Worm (Caenorhabditis elegans) whole organism, young adult: ENCODE measurements around the gene F41G3.20.

ENCODE experiments used
- B0035.1 ChIP-seq: sonication (generic microtip); optimal IDR thresholded peaks from 2 replicates; lab custom pipeline; 2016; ENCODE audit warnings: missing genetic modification characterization, mild to moderate bottlenecking, missing compliant biosample characterization, missing genotype, missing genetic modification reagents
- B0261.1 ChIP-seq: sonication (generic microtip); optimal IDR thresholded peaks from 2 replicates; lab custom pipeline; 2016; ENCODE audit warnings: mild to moderate bottlenecking, missing genetic modification characterization, moderate library complexity, missing compliant biosample characterization
- D2030.7 ChIP-seq: fragments of 200-800 bp; sonication (Bioruptor generic); IDR thresholded peaks from 2 replicates; pipeline ENCODE4 v1.3.6; 2022; ENCODE audit warnings: missing genetic modification reagents, missing genetic modification characterization, missing compliant biosample characterization
- F22D6.2 ChIP-seq: sonication (generic microtip); optimal IDR thresholded peaks from 2 replicates; lab custom pipeline; 2016; ENCODE audit warnings: mild to moderate bottlenecking, missing genetic modification characterization, missing compliant biosample characterization
- F23B12.7 ChIP-seq: sonication (generic microtip); optimal IDR thresholded peaks from 2 replicates; lab custom pipeline; 2017; ENCODE audit warnings: missing genetic modification characterization, mild to moderate bottlenecking, missing compliant biosample characterization, antibody characterized with exemption, moderate library complexity; ENCODE audit not compliant: insufficient read depth
- F37B4.10 ChIP-seq: fragments of 200-800 bp; sonication (Bioruptor generic); IDR thresholded peaks from 2 replicates; pipeline ENCODE4 v1.3.6; 2022; ENCODE audit warnings: missing genetic modification characterization, missing compliant biosample characterization
- F39B2.1 ChIP-seq: fragments of 200-800 bp; sonication (Bioruptor generic); IDR thresholded peaks from 2 replicates; pipeline ENCODE4 v1.3.6; 2022; ENCODE audit warnings: missing genetic modification reagents, missing genetic modification characterization, missing compliant biosample characterization
- F52B5.7 ChIP-seq: sonication (generic microtip); optimal IDR thresholded peaks from 2 replicates; lab custom pipeline; 2016; ENCODE audit warnings: mild to moderate bottlenecking, missing genetic modification characterization, missing compliant biosample characterization
- F57A8.1 ChIP-seq: fragments of 200-800 bp; sonication (Bioruptor generic); optimal IDR thresholded peaks from 2 replicates; lab custom pipeline; 2018; ENCODE audit warnings: mild to moderate bottlenecking, missing genetic modification characterization, moderate library complexity, missing compliant biosample characterization
- K12H6.12 ChIP-seq: fragments of 200-800 bp; sonication (Bioruptor generic); optimal IDR thresholded peaks from 2 replicates; lab custom pipeline; 2018; ENCODE audit warnings: mild to moderate bottlenecking, missing genetic modification characterization, missing compliant biosample characterization
- T07F8.4 ChIP-seq: sonication (generic microtip); optimal IDR thresholded peaks from 2 replicates; lab custom pipeline; 2016; ENCODE audit warnings: mild to moderate bottlenecking, missing genetic modification characterization, moderate library complexity, missing compliant biosample characterization
- T26A5.8 ChIP-seq: sonication (generic microtip); optimal IDR thresholded peaks from 2 replicates; lab custom pipeline; 2016; ENCODE audit warnings: missing genetic modification characterization, missing compliant biosample characterization
- Y53F4B.3 ChIP-seq: fragments of 200-800 bp; sonication (Bioruptor generic); IDR thresholded peaks from 2 replicates; pipeline ENCODE4 v1.3.6; 2022; ENCODE audit warnings: missing genetic modification reagents, missing genetic modification characterization, missing compliant biosample characterization
- Y53G8AR.9 ChIP-seq: fragments of 200-800 bp; sonication (Bioruptor generic); conservative IDR thresholded peaks from 2 replicates; pipeline ENCODE4 v1.3.6; 2022; ENCODE audit warnings: missing genetic modification reagents, missing genetic modification characterization, missing compliant biosample characterization
- aptf-2 ChIP-seq: fragments of 200-800 bp; sonication (Bioruptor generic); conservative IDR thresholded peaks from 2 replicates; pipeline ENCODE4 v1.3.6; 2022; ENCODE audit warnings: missing genetic modification reagents, missing genetic modification characterization, missing compliant biosample characterization
- atf-7 ChIP-seq: sonication (generic microtip); optimal IDR thresholded peaks from 2 replicates; lab custom pipeline; 2017; ENCODE audit warnings: mild to moderate bottlenecking, missing genetic modification characterization, missing compliant biosample characterization
- attf-6 ChIP-seq: fragments of 200-800 bp; sonication (Bioruptor generic); IDR thresholded peaks from 2 replicates; pipeline ENCODE4 v1.3.6; 2022; ENCODE audit warnings: missing genetic modification reagents, missing genetic modification characterization, missing compliant biosample characterization
- ccch-3 ChIP-seq: fragments of 200-800 bp; sonication (Bioruptor generic); optimal IDR thresholded peaks from 2 replicates; lab custom pipeline; 2018; ENCODE audit warnings: mild to moderate bottlenecking, missing genetic modification characterization, missing compliant biosample characterization
- cebp-2 ChIP-seq: fragments of 200-800 bp; sonication (Bioruptor generic); IDR thresholded peaks from 2 replicates; pipeline ENCODE4 v1.3.6; 2022; ENCODE audit warnings: missing genetic modification characterization, missing compliant biosample characterization
- ceh-91 ChIP-seq: fragments of 200-800 bp; sonication (Bioruptor generic); IDR thresholded peaks from 2 replicates; pipeline ENCODE4 v1.3.6; 2022; ENCODE audit warnings: missing genetic modification reagents, missing genetic modification characterization, missing compliant biosample characterization
- die-1 ChIP-seq: sonication (generic microtip); optimal IDR thresholded peaks from 2 replicates; lab custom pipeline; 2016; ENCODE audit warnings: missing genotype, mild to moderate bottlenecking, missing genetic modification characterization, missing compliant biosample characterization
- dpff-1 ChIP-seq: sonication (generic microtip); optimal IDR thresholded peaks from 2 replicates; lab custom pipeline; 2017; ENCODE audit warnings: mild to moderate bottlenecking, missing genetic modification characterization, missing compliant biosample characterization
- efl-1 ChIP-seq: fragments of 150-350 bp; optimal IDR thresholded peaks from 2 replicates; lab custom pipeline; 2014; ENCODE audit warnings: missing biosample characterization, missing genetic modification reagents, missing genetic modification characterization
- gei-17 ChIP-seq: fragments of 200-800 bp; sonication (Bioruptor generic); optimal IDR thresholded peaks from 2 replicates; lab custom pipeline; 2018; ENCODE audit warnings: mild to moderate bottlenecking, missing genetic modification characterization, missing compliant biosample characterization
- him-1 ChIP-seq: sonication (generic microtip); optimal IDR thresholded peaks from 2 replicates; lab custom pipeline; 2016; ENCODE audit warnings: missing genotype, missing genetic modification reagents, missing genetic modification characterization, missing compliant biosample characterization
- hmg-1.2 ChIP-seq: fragments of 200-800 bp; sonication (Bioruptor generic); IDR thresholded peaks from 2 replicates; pipeline ENCODE4 v1.3.6; 2022; ENCODE audit warnings: missing genetic modification reagents, missing genetic modification characterization, missing compliant biosample characterization
- hsf-1 ChIP-seq: fragments of 200-800 bp; sonication (Bioruptor generic); IDR thresholded peaks from 2 replicates; pipeline ENCODE4 v1.3.6; 2022; ENCODE audit warnings: missing genetic modification reagents, missing genetic modification characterization, missing compliant biosample characterization
- lag-1 ChIP-seq: fragments of 200-800 bp; sonication (Bioruptor generic); IDR thresholded peaks from 2 replicates; pipeline ENCODE4 v1.3.6; 2022; ENCODE audit warnings: missing genetic modification reagents, missing genetic modification characterization, missing compliant biosample characterization
- let-526 ChIP-seq: fragments of 200-800 bp; sonication (Bioruptor generic); IDR thresholded peaks from 2 replicates; pipeline ENCODE4 v1.3.6; 2022; ENCODE audit warnings: missing genetic modification reagents, missing genetic modification characterization, missing compliant biosample characterization
- lin-54 ChIP-seq: fragments of 200-800 bp; sonication (Bioruptor generic); optimal IDR thresholded peaks from 2 replicates; lab custom pipeline; 2018; ENCODE audit warnings: mild to moderate bottlenecking, missing genetic modification characterization, missing compliant biosample characterization
- lir-1 ChIP-seq: fragments of 200-800 bp; sonication (Bioruptor generic); conservative IDR thresholded peaks from 2 replicates; pipeline ENCODE4 v1.3.6; 2022; ENCODE audit warnings: missing genetic modification reagents, missing genetic modification characterization, missing compliant biosample characterization
- lsl-1 ChIP-seq: fragments of 200-800 bp; sonication (Bioruptor generic); optimal IDR thresholded peaks from 2 replicates; lab custom pipeline; 2018; ENCODE audit warnings: mild to moderate bottlenecking, missing genetic modification characterization, moderate library complexity, missing compliant biosample characterization
- madf-10 ChIP-seq: sonication (generic microtip); optimal IDR thresholded peaks from 2 replicates; lab custom pipeline; 2016; ENCODE audit warnings: mild to moderate bottlenecking, missing genetic modification characterization, missing compliant biosample characterization
- madf-8 ChIP-seq: fragments of 200-800 bp; sonication (Bioruptor generic); conservative IDR thresholded peaks from 2 replicates; pipeline ENCODE4 v1.3.6; 2022; ENCODE audit warnings: missing genetic modification reagents, missing genetic modification characterization, missing compliant biosample characterization
- mcd-1 ChIP-seq: fragments of 200-800 bp; sonication (Bioruptor generic); IDR thresholded peaks from 2 replicates; pipeline ENCODE4 v1.3.6; 2022; ENCODE audit warnings: missing genetic modification reagents, missing genetic modification characterization, missing compliant biosample characterization
- mel-28 ChIP-seq: sonication (generic microtip); optimal IDR thresholded peaks from 2 replicates; lab custom pipeline; 2016; ENCODE audit warnings: borderline replicate concordance, mild to moderate bottlenecking, missing genetic modification characterization, missing compliant biosample characterization
- nfya-1 ChIP-seq: sonication (generic microtip); optimal IDR thresholded peaks from 2 replicates; lab custom pipeline; 2017; ENCODE audit warnings: antibody characterized with exemption, missing compliant biosample characterization, missing genetic modification characterization, borderline replicate concordance; ENCODE audit not compliant: insufficient read depth
- nhr-80 ChIP-seq: sonication (generic microtip); optimal IDR thresholded peaks from 2 replicates; lab custom pipeline; 2016; ENCODE audit warnings: missing genetic modification characterization, missing compliant biosample characterization
- pbrm-1 ChIP-seq: fragments of 200-800 bp; sonication (Bioruptor generic); IDR thresholded peaks from 2 replicates; pipeline ENCODE4 v1.3.6; 2022; ENCODE audit warnings: missing genetic modification reagents, missing genetic modification characterization, missing compliant biosample characterization
- pha-4 ChIP-seq: fragments of 150-350 bp; sonication (generic microtip); optimal IDR thresholded peaks from 2 replicates; lab custom pipeline; 2014; ENCODE audit warnings: missing biosample characterization, missing genetic modification reagents, missing genetic modification characterization
- rec-8 ChIP-seq, 2 experiments: sonication (generic microtip); optimal IDR thresholded peaks; 2 replicates each; lab custom pipeline; 2016; ENCODE audit warnings: mild to moderate bottlenecking in 2 of 2, missing genetic modification characterization in 2 of 2, missing genetic modification reagents in 2 of 2, missing genotype in 2 of 2, missing biosample characterization in 1 of 2, missing compliant biosample characterization in 1 of 2, moderate library complexity in 1 of 2
- sdz-38 ChIP-seq: sonication (generic microtip); optimal IDR thresholded peaks from 2 replicates; lab custom pipeline; 2016; ENCODE audit warnings: missing genotype, missing genetic modification characterization, missing compliant biosample characterization
- snpc-1.3 ChIP-seq: sonication (generic microtip); optimal IDR thresholded peaks from 2 replicates; lab custom pipeline; 2017; ENCODE audit warnings: missing genetic modification characterization, mild to moderate bottlenecking, missing compliant biosample characterization, antibody characterized with exemption, moderate library complexity, missing genotype, missing genetic modification reagents; ENCODE audit not compliant: insufficient read depth
- unc-62 ChIP-seq: fragments of 150-350 bp; optimal IDR thresholded peaks from 2 replicates; lab custom pipeline; 2014; ENCODE audit warnings: missing biosample characterization, missing genetic modification reagents, missing genetic modification characterization
- zim-3 ChIP-seq: sonication (generic microtip); optimal IDR thresholded peaks from 2 replicates; lab custom pipeline; 2017; ENCODE audit warnings: mild to moderate bottlenecking, missing genetic modification characterization, moderate library complexity, missing compliant biosample characterization
- ztf-18 ChIP-seq: sonication (generic microtip); optimal IDR thresholded peaks from 2 replicates; lab custom pipeline; 2016; ENCODE audit warnings: missing genotype, mild to moderate bottlenecking, missing genetic modification characterization, missing compliant biosample characterization
- ztf-22 ChIP-seq: fragments of 200-800 bp; sonication (Bioruptor generic); optimal IDR thresholded peaks from 2 replicates; lab custom pipeline; 2018; ENCODE audit warnings: mild to moderate bottlenecking, missing genetic modification characterization, moderate library complexity, missing compliant biosample characterization
- ztf-28 ChIP-seq: fragments of 200-800 bp; sonication (Bioruptor generic); IDR thresholded peaks from 2 replicates; pipeline ENCODE4 v1.3.6; 2022; ENCODE audit warnings: missing genetic modification reagents, missing genetic modification characterization, missing compliant biosample characterization
- ztf-6 ChIP-seq: fragments of 200-800 bp; sonication (Bioruptor generic); IDR thresholded peaks from 2 replicates; pipeline ENCODE4 v1.3.6; 2022; ENCODE audit warnings: missing genetic modification reagents, missing genetic modification characterization, missing compliant biosample characterization

F41G3.20 gene

DNA sequence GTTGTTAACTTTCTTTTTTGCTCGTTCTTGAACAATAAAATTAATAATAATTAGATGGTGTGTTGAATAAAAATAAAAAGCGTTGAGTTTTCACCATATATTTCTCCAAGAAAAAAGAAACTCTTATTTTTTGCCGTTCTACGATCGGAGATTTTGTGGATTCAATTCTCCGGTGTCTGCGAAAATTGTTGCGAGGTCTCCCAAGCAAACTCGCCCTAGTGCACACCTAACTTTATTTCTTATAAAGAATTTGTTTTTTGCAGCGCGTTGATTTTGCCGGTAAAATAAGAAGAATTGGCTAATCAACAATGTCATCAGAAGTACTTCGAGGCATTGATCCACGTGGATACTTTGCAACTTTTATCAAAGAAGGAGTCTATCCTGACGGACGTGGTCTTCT, 9.4 kb downstream of the F41G3.20 start, which contains the start of gene exos-8:
TSS of gene exos-8 (plus strand) at position 264 of the 400 bp plus-strand sequence.
- no peak; the same call in 1 of the 2 replicates for TF ChIP-seq lir-1 (GFP tag; lab: Robert Waterston, UW)
- TF ChIP-seq sdz-38 (tag; lab: Kevin White, UChicago): no peak
- no peak for TF ChIP-seq ztf-22 (GFP tag; lab: Kevin White, UChicago)
- no peak for TF ChIP-seq B0261.1 (tag; lab: Kevin White, UChicago)
- no peak for TF ChIP-seq snpc-1.3 (tag; lab: Kevin White, UChicago)
- no peak for TF ChIP-seq F37B4.10 (GFP tag; lab: Robert Waterston, UW)
- TF ChIP-seq zim-3 (tag; lab: Kevin White, UChicago): no peak
- TF ChIP-seq T07F8.4 (tag; lab: Kevin White, UChicago): no peak
- TF ChIP-seq Y53G8AR.9 (GFP tag; lab: Robert Waterston, UW): no peak
- TF ChIP-seq hmg-1.2 (GFP tag; lab: Robert Waterston, UW): peak; percentile 41; the same call in 1 of the 2 replicates
- no peak for TF ChIP-seq F52B5.7 (tag; lab: Kevin White, UChicago)
- no peak for TF ChIP-seq hsf-1
- TF ChIP-seq cebp-2 (GFP tag; lab: Robert Waterston, UW): no peak
- TF ChIP-seq lsl-1: peak; percentile 34
- no peak for TF ChIP-seq ccch-3 (GFP tag; lab: Kevin White, UChicago)
- TF ChIP-seq unc-62 (GFP tag; lab: Kevin White, UChicago): no peak
- no peak for TF ChIP-seq atf-7
- peak; percentile 19 for TF ChIP-seq die-1 (tag; lab: Kevin White, UChicago)
- peak in 1 of 2 experiments; percentile 39 for TF ChIP-seq rec-8 (tag; optimal IDR thresholded peaks at IDR 0.05; lab: Kevin White, UChicago)
- TF ChIP-seq nfya-1 (tag; lab: Kevin White, UChicago): no peak
- peak; percentile 65 for TF ChIP-seq efl-1
- TF ChIP-seq F22D6.2 (tag; lab: Kevin White, UChicago): no peak
- no peak for TF ChIP-seq Y53F4B.3 (GFP tag; lab: Robert Waterston, UW)
- TF ChIP-seq mcd-1: peak; percentile 92
- peak; percentile 50 for TF ChIP-seq madf-10 (tag; lab: Kevin White, UChicago)
- peak; percentile 40 for TF ChIP-seq lin-54
- 0 out of 2 replicates have a peak, but pooled peaks have one; percentile 60 for TF ChIP-seq aptf-2 (GFP tag; lab: Robert Waterston, UW)
- TF ChIP-seq madf-8 (GFP tag; lab: Robert Waterston, UW): peak; percentile 36; the same call in 1 of the 2 replicates
- TF ChIP-seq him-1 (tag; lab: Kevin White, UChicago): peak; percentile 12
- no peak for TF ChIP-seq gei-17 (GFP tag; lab: Kevin White, UChicago)
- TF ChIP-seq mel-28: no peak
- TF ChIP-seq T26A5.8 (tag; lab: Kevin White, UChicago): no peak
- no peak for TF ChIP-seq attf-6
- no peak for TF ChIP-seq pha-4
- no peak for TF ChIP-seq B0035.1 (tag; lab: Kevin White, UChicago)
- no peak for TF ChIP-seq ztf-6 (GFP tag; lab: Robert Waterston, UW)
- no peak for TF ChIP-seq let-526 (GFP tag; lab: Robert Waterston, UW)
- TF ChIP-seq F39B2.1 (GFP tag; lab: Robert Waterston, UW): no peak
- peak; percentile 86 for TF ChIP-seq F23B12.7 (tag; lab: Kevin White, UChicago)
- peak; percentile 33 for TF ChIP-seq ztf-18 (tag; lab: Kevin White, UChicago)
- peak; percentile 32 for TF ChIP-seq K12H6.12 (tag; lab: Kevin White, UChicago)
- TF ChIP-seq lag-1 (GFP tag; lab: Robert Waterston, UW): no peak
- TF ChIP-seq nhr-80 (tag; lab: Kevin White, UChicago): peak; percentile 54
- peak; percentile 69; the same call in 1 of the 2 replicates for TF ChIP-seq D2030.7 (GFP tag; lab: Robert Waterston, UW)
- TF ChIP-seq ztf-28 (GFP tag; lab: Robert Waterston, UW): no peak
- TF ChIP-seq F57A8.1 (GFP tag; lab: Kevin White, UChicago): no peak
- no peak for TF ChIP-seq dpff-1 (tag; lab: Kevin White, UChicago)
- no peak for TF ChIP-seq pbrm-1 (GFP tag; lab: Robert Waterston, UW)
- TF ChIP-seq ceh-91 (GFP tag; lab: Robert Waterston, UW): no peak
